Fruit fly (Drosophila melanogaster): ENCODE results near the gene CG1090.
A peak's percentile ranks its signal among the peaks of the same experiment; 100 is the strongest.

The CG1090 gene

DNA sequence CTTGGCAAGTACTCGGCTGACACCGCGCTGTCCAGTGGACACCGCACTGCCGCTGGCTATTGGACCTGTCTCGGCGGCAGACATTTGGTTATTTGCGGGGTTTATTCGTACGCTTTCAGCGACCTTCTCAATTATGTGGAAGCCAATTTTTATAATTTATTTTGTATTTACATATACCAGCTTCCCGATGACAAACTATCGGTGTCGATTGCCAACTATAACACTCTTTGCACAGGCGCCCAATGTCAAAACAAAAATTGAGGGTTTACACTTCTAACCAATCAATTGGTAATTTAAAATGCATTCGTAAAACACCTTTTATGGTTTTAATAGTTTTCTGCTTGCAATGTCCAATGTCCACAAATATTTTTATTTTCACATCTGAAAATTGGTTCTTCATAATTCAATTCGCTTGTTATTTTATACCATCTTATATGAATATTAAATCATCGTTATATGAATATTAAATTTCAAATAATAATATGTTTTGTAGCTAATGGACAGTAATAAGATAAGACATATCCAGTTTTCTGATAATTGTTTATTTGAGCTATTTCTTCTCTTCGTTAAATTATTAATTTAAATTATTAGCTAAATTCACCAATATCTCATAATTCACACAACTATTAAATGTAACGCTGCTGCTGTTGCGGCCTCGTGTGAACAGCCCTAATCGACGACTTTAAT, 40.3 kb downstream of the CG1090 start (continued):
- TF ChIP-seq danr (GFP tag; IDR thresholded peaks at IDR 0.05) (no peak), Ssrp (tag; optimal IDR thresholded peaks at IDR 0.05) (peak; percentile 35), CG6689 (GFP tag; IDR thresholded peaks at IDR 0.05) (no peak), grn (GFP tag; optimal IDR thresholded peaks at IDR 0.05) (no peak), zfh2 (GFP tag; optimal IDR thresholded peaks at IDR 0.05) (peak; percentile 12), CG17361 (GFP tag; IDR thresholded peaks at IDR 0.05) (peak; percentile 82), MESR4 (GFP tag; optimal IDR thresholded peaks at IDR 0.05) (peak; percentile 85), CG15601 (tag; optimal IDR thresholded peaks at IDR 0.05) (peak; percentile 12), BtbVII (GFP tag; optimal IDR thresholded peaks at IDR 0.05) (no peak), zen2 (GFP tag; IDR thresholded peaks at IDR 0.05; ENCODE audit: partially characterized antibody) (no peak), Oli (tag; optimal IDR thresholded peaks at IDR 0.05) (peak; percentile 4), nerfin-1 (tag; optimal IDR thresholded peaks at IDR 0.05) (no peak), Gug (GFP tag; IDR thresholded peaks at IDR 0.05) (0 out of 4 replicates have a peak, but pooled peaks have one; percentile 29), ranshi (GFP tag; IDR thresholded peaks at IDR 0.05) (0 out of 2 replicates have a peak, but pooled peaks have one; percentile 22), lmd (GFP tag; IDR thresholded peaks at IDR 0.05) (peak; percentile 23; the same call in 1 of the 2 replicates), Opbp (GFP tag; IDR thresholded peaks at IDR 0.05; ENCODE audit: partially characterized antibody) (peak; percentile 56; the same call in 1 of the 3 replicates), dmrt11E (tag; optimal IDR thresholded peaks at IDR 0.05) (peak; percentile 40), croc (GFP tag; conservative IDR thresholded peaks at IDR 0.05) (no peak), CG10147 (GFP tag; optimal IDR thresholded peaks at IDR 0.05) (peak; percentile 20), CG4617 (GFP tag; optimal IDR thresholded peaks at IDR 0.05; ENCODE audit: borderline replicate concordance) (peak; percentile 40), CG18764 (GFP tag; optimal IDR thresholded peaks at IDR 0.05) (peak; percentile 64), p53 (GFP tag; optimal IDR thresholded peaks at IDR 0.05) (no peak), CG10321 (GFP tag; IDR thresholded peaks at IDR 0.05) (no peak), CG13775 (GFP tag; optimal IDR thresholded peaks at IDR 0.05) (peak; percentile 63), CG18011 (GFP tag; optimal IDR thresholded peaks at IDR 0.05) (no peak), Six4 (GFP tag; optimal IDR thresholded peaks at IDR 0.05) (no peak), btn (GFP tag; optimal IDR thresholded peaks at IDR 0.05) (no peak), ato (GFP tag; IDR thresholded peaks at IDR 0.05; ENCODE audit: partially characterized antibody) (no peak), CG14860 (GFP tag; IDR thresholded peaks at IDR 0.05; ENCODE audit: partially characterized antibody) (no peak), CG14014 (GFP tag; IDR thresholded peaks at IDR 0.05) (no peak), Dek (tag; optimal IDR thresholded peaks at IDR 0.05) (no peak), Sin3A (optimal IDR thresholded peaks at IDR 0.05) (peak; percentile 4), HLH4C (GFP tag; IDR thresholded peaks at IDR 0.05; ENCODE audit: partially characterized antibody) (peak; percentile 49; the same call in 2 of the 3 replicates), B-H1 (GFP tag; IDR thresholded peaks at IDR 0.05) (no peak), jumu (GFP tag; optimal IDR thresholded peaks at IDR 0.05) (no peak), CG30403 (GFP tag; optimal IDR thresholded peaks at IDR 0.05) (peak; percentile 44), CG5180 (GFP tag; optimal IDR thresholded peaks at IDR 0.05) (no peak), mam (GFP tag; optimal IDR thresholded peaks at IDR 0.05) (peak; percentile 15), CG7839 (tag; optimal IDR thresholded peaks at IDR 0.05) (peak; percentile 45), pnt (GFP tag; optimal IDR thresholded peaks at IDR 0.05) (no peak), da (GFP tag; optimal IDR thresholded peaks at IDR 0.05) (no peak), CG4730 (GFP tag; IDR thresholded peaks at IDR 0.05) (no peak), fd96Cb (tag; optimal IDR thresholded peaks at IDR 0.05) (peak; percentile 10), CG4820 (GFP tag; optimal IDR thresholded peaks at IDR 0.05) (no peak), CG10267 (tag; optimal IDR thresholded peaks at IDR 0.05) (peak; percentile 18), CG12659 (GFP tag; optimal IDR thresholded peaks at IDR 0.05) (peak; percentile 52), MBD-R2 (GFP tag; IDR thresholded peaks at IDR 0.05) (peak; percentile 69), sug (tag; optimal IDR thresholded peaks at IDR 0.05) (peak; percentile 36), Lhr (GFP tag; optimal IDR thresholded peaks at IDR 0.05) (peak; percentile 5)

All from whole organism, embryonic.